Worm (Caenorhabditis elegans): ENCODE results near the gene mob-4.

DNA sequence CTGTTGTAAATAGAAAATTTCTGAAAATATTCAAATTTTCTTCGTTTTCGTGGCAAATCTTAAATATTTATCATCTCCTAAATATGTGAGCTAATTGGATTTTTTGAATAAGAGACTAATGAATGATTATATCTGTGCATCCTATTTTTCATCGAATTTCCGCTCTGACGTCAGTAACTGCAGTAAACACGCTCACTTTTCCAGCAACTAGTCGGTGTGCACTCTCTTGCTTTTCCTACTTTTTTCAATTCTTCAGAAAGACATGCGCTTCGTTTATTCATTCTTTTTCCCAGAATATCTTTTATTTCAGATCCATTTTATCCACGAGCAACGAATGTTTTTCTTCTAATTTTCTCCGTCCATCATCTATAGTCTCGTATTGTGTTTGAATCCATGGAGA is 4.6 kb downstream of the mob-4 start:
- TF ChIP-seq attf-6 (GFP tag; IDR thresholded peaks at IDR 0.05) (no peak), aptf-2 (GFP tag; conservative IDR thresholded peaks at IDR 0.05) (no peak), rpc-1 (optimal IDR thresholded peaks at IDR 0.05) (no peak), rpc-1 (tag; optimal IDR thresholded peaks at IDR 0.05) (no peak), B0336.3 (GFP tag; IDR thresholded peaks at IDR 0.05) (no peak)
